Worm (Caenorhabditis elegans) whole organism, L2 larva: ENCODE results near the gene him-5.
A peak's percentile ranks its signal among the peaks of the same experiment; 100 is the strongest.

Experiments
- C34F6.9 ChIP-seq: fragments of 150-350 bp; optimal IDR thresholded peaks from 2 replicates; lab custom pipeline; 2014; ENCODE audit warnings: missing biosample characterization, missing genetic modification characterization
- F13H6.1 ChIP-seq: sonication (generic microtip); optimal IDR thresholded peaks from 2 replicates; lab custom pipeline; 2016; ENCODE audit warnings: missing genetic modification characterization, missing compliant biosample characterization
- Y55F3AM.14 ChIP-seq: fragments of 200-800 bp; sonication (Bioruptor generic); optimal IDR thresholded peaks from 2 replicates; lab custom pipeline; 2018; ENCODE audit warnings: mild to moderate bottlenecking, missing genetic modification characterization, missing compliant biosample characterization
- ZK546.5 ChIP-seq: sonication (generic microtip); optimal IDR thresholded peaks from 2 replicates; lab custom pipeline; 2017; ENCODE audit warnings: missing biosample characterization, missing genetic modification characterization
- alr-1 ChIP-seq: fragments of 150-350 bp; optimal IDR thresholded peaks from 2 replicates; lab custom pipeline; 2014; ENCODE audit warnings: missing biosample characterization, missing genetic modification characterization
- aly-2 ChIP-seq: fragments of 150-350 bp; optimal IDR thresholded peaks from 2 replicates; lab custom pipeline; 2014; ENCODE audit warnings: missing biosample characterization, missing genetic modification characterization
- ama-1 ChIP-seq: fragments of 150-350 bp; optimal IDR thresholded peaks from 2 replicates; lab custom pipeline; 2018; ENCODE audit warnings: inconsistent platforms
- blmp-1 ChIP-seq: sonication (generic microtip); optimal IDR thresholded peaks from 2 replicates; lab custom pipeline; 2017; ENCODE audit warnings: missing genetic modification characterization, mild to moderate bottlenecking, missing compliant biosample characterization, antibody characterized with exemption, moderate library complexity; ENCODE audit not compliant: insufficient read depth
- ceh-16 ChIP-seq: fragments of 150-350 bp; optimal IDR thresholded peaks from 2 replicates; lab custom pipeline; 2014; ENCODE audit warnings: missing biosample characterization, missing genetic modification characterization
- ceh-82 ChIP-seq: fragments of 150-350 bp; optimal IDR thresholded peaks from 2 replicates; lab custom pipeline; 2014; ENCODE audit warnings: missing biosample characterization, missing genetic modification characterization
- crh-2 ChIP-seq: sonication (generic microtip); optimal IDR thresholded peaks from 2 replicates; lab custom pipeline; 2017; ENCODE audit warnings: missing biosample characterization, missing genetic modification characterization
- dmd-4 ChIP-seq: sonication (generic microtip); optimal IDR thresholded peaks from 2 replicates; lab custom pipeline; 2017; ENCODE audit warnings: missing biosample characterization, missing genetic modification characterization
- egl-27 ChIP-seq: sonication (generic microtip); optimal IDR thresholded peaks from 3 replicates; lab custom pipeline; 2017; ENCODE audit warnings: missing biosample characterization, missing genetic modification reagents, missing genetic modification characterization
- elt-1 ChIP-seq: fragments of 150-350 bp; optimal IDR thresholded peaks from 2 replicates; lab custom pipeline; 2014; ENCODE audit warnings: missing biosample characterization, missing genetic modification characterization
- elt-3 ChIP-seq: sonication (generic microtip); optimal IDR thresholded peaks from 2 replicates; lab custom pipeline; 2017; ENCODE audit warnings: missing biosample characterization, missing genetic modification characterization
- fos-1 ChIP-seq: fragments of 150-350 bp; optimal IDR thresholded peaks from 2 replicates; lab custom pipeline; 2014; ENCODE audit warnings: missing biosample characterization, missing genetic modification characterization
- gmeb-1 ChIP-seq: fragments of 150-350 bp; optimal IDR thresholded peaks from 2 replicates; lab custom pipeline; 2014; ENCODE audit warnings: missing biosample characterization, missing genetic modification characterization
- lin-11 ChIP-seq: fragments of 150-350 bp; sonication (generic microtip); optimal IDR thresholded peaks from 2 replicates; lab custom pipeline; 2014; ENCODE audit warnings: missing biosample characterization, missing genetic modification characterization, inconsistent platforms, mixed read lengths
- lin-13 ChIP-seq: fragments of 150-350 bp; optimal IDR thresholded peaks from 2 replicates; lab custom pipeline; 2014; ENCODE audit warnings: missing biosample characterization, missing genetic modification reagents, missing genetic modification characterization
- lin-39 ChIP-seq: fragments of 150-350 bp; optimal IDR thresholded peaks from 2 replicates; lab custom pipeline; 2014; ENCODE audit warnings: missing biosample characterization, missing genetic modification reagents, missing genetic modification characterization
- lsy-2 ChIP-seq, 2 experiments: fragments of 150-350 bp in 1 of 2; sonication (generic microtip) in 1 of 2; optimal IDR thresholded peaks; 2 replicates each; lab custom pipeline; 2014 to 2017; ENCODE audit warnings: missing biosample characterization in 2 of 2, missing genetic modification characterization in 2 of 2
- mab-5 ChIP-seq: fragments of 150-350 bp; optimal IDR thresholded peaks from 2 replicates; lab custom pipeline; 2014; ENCODE audit warnings: missing biosample characterization, missing genetic modification characterization
- mbf-1 ChIP-seq: sonication (generic microtip); optimal IDR thresholded peaks from 2 replicates; lab custom pipeline; 2017; ENCODE audit warnings: missing biosample characterization, missing genetic modification characterization
- mdl-1 ChIP-seq, 2 experiments: fragments of 150-350 bp in 1 of 2; sonication (generic microtip) in 1 of 2; optimal IDR thresholded peaks; 2 replicates each; lab custom pipeline; 2017; ENCODE audit warnings: missing biosample characterization in 2 of 2, missing genetic modification characterization in 2 of 2
- nhr-10 ChIP-seq: sonication (generic microtip); optimal IDR thresholded peaks from 2 replicates; lab custom pipeline; 2017; ENCODE audit warnings: missing biosample characterization, missing genetic modification characterization
- nhr-11 ChIP-seq: fragments of 150-350 bp; optimal IDR thresholded peaks from 2 replicates; lab custom pipeline; 2014; ENCODE audit warnings: missing biosample characterization, missing genetic modification characterization
- nhr-12 ChIP-seq: fragments of 150-350 bp; optimal IDR thresholded peaks from 2 replicates; lab custom pipeline; 2014; ENCODE audit warnings: missing biosample characterization, missing genetic modification characterization
- nhr-129 ChIP-seq: fragments of 150-350 bp; optimal IDR thresholded peaks from 2 replicates; lab custom pipeline; 2014; ENCODE audit warnings: missing biosample characterization, missing genetic modification characterization
- nhr-21 ChIP-seq: fragments of 150-350 bp; optimal IDR thresholded peaks from 2 replicates; lab custom pipeline; 2014; ENCODE audit warnings: missing biosample characterization, missing genetic modification characterization
- nhr-23 ChIP-seq: fragments of 150-350 bp; optimal IDR thresholded peaks from 2 replicates; lab custom pipeline; 2014; ENCODE audit warnings: missing biosample characterization, missing genetic modification reagents, missing genetic modification characterization
- nhr-237 ChIP-seq: fragments of 150-350 bp; optimal IDR thresholded peaks from 2 replicates; lab custom pipeline; 2014; ENCODE audit warnings: missing biosample characterization, missing genetic modification characterization
- nhr-25 ChIP-seq: fragments of 150-350 bp; sonication (generic microtip); optimal IDR thresholded peaks from 3 replicates; lab custom pipeline; 2014; ENCODE audit warnings: missing biosample characterization, missing genetic modification characterization
- nhr-6 ChIP-seq: fragments of 150-350 bp; optimal IDR thresholded peaks from 2 replicates; lab custom pipeline; 2014; ENCODE audit warnings: missing biosample characterization, missing genetic modification characterization
- peb-1 ChIP-seq: fragments of 150-350 bp; optimal IDR thresholded peaks from 2 replicates; lab custom pipeline; 2014; ENCODE audit warnings: missing biosample characterization, missing genetic modification characterization
- sem-4 ChIP-seq: fragments of 150-350 bp; optimal IDR thresholded peaks from 2 replicates; lab custom pipeline; 2014; ENCODE audit warnings: missing biosample characterization, missing genetic modification reagents, missing genetic modification characterization
- skn-1 ChIP-seq: sonication (generic microtip); optimal IDR thresholded peaks from 2 replicates; lab custom pipeline; 2017; ENCODE audit warnings: missing biosample characterization, missing genetic modification characterization
- sma-3 ChIP-seq: sonication (generic microtip); optimal IDR thresholded peaks from 2 replicates; lab custom pipeline; 2016; ENCODE audit warnings: missing genetic modification reagents, missing genetic modification characterization, missing compliant biosample characterization
- sma-9 ChIP-seq, 2 experiments: fragments of 150-350 bp in 1 of 2; sonication (generic microtip) in 1 of 2; optimal IDR thresholded peaks; 2 replicates each; lab custom pipeline; 2014 to 2016; ENCODE audit warnings: missing genetic modification characterization in 2 of 2, mild to moderate bottlenecking in 1 of 2, missing biosample characterization in 1 of 2, missing compliant biosample characterization in 1 of 2, missing genetic modification reagents in 1 of 2, moderate library complexity in 1 of 2
- snpc-4 ChIP-seq: fragments of 150-350 bp; optimal IDR thresholded peaks from 2 replicates; lab custom pipeline; 2014; ENCODE audit warnings: missing biosample characterization, missing genetic modification characterization
- unc-39 ChIP-seq: fragments of 150-350 bp; optimal IDR thresholded peaks from 2 replicates; lab custom pipeline; 2014; ENCODE audit warnings: missing biosample characterization, missing genetic modification characterization
- unc-55 ChIP-seq: fragments of 150-350 bp; sonication (generic microtip); optimal IDR thresholded peaks from 3 replicates; lab custom pipeline; 2014; ENCODE audit warnings: missing biosample characterization, missing genetic modification reagents, missing genetic modification characterization
- unc-62 ChIP-seq: fragments of 150-350 bp; optimal IDR thresholded peaks from 2 replicates; lab custom pipeline; 2014; ENCODE audit warnings: missing biosample characterization, missing genetic modification reagents, missing genetic modification characterization
- zag-1 ChIP-seq: fragments of 150-350 bp; optimal IDR thresholded peaks from 2 replicates; lab custom pipeline; 2014; ENCODE audit warnings: missing biosample characterization, missing genetic modification characterization
- ztf-1 ChIP-seq: fragments of 200-800 bp; sonication (Bioruptor generic); conservative IDR thresholded peaks from 2 replicates; pipeline ENCODE4 v1.3.6; 2022; ENCODE audit warnings: missing genetic modification characterization, missing compliant biosample characterization
- ztf-11 ChIP-seq: sonication (generic microtip); optimal IDR thresholded peaks from 2 replicates; lab custom pipeline; 2017; ENCODE audit warnings: missing biosample characterization, missing genetic modification characterization
- ztf-4 ChIP-seq: fragments of 150-350 bp; optimal IDR thresholded peaks from 2 replicates; lab custom pipeline; 2014; ENCODE audit warnings: missing biosample characterization, missing genetic modification characterization

The him-5 gene

ce11 chrV:14085589-14085988 is 4.6 kb upstream of the him-5 start, which contains the start of gene D1086.18:
TSS of gene D1086.18 (plus strand) at chrV:14085889.
- TF ChIP-seq dmd-4, result no peak
- no peak for TF ChIP-seq aly-2 (tag; lab: Kevin White, UChicago)
- TF ChIP-seq mab-5, result no peak
- no peak for TF ChIP-seq fos-1 (tag; lab: Kevin White, UChicago)
- TF ChIP-seq ztf-11 (tag; lab: Kevin White, UChicago), result no peak
- TF ChIP-seq ztf-4 (tag; lab: Kevin White, UChicago), result no peak
- TF ChIP-seq snpc-4, result no peak
- no peak for TF ChIP-seq C34F6.9
- no peak for TF ChIP-seq egl-27 (tag; lab: Kevin White, UChicago)
- no peak for TF ChIP-seq nhr-11 (tag; lab: Kevin White, UChicago)
- TF ChIP-seq nhr-237, result no peak
- no peak for TF ChIP-seq elt-3 (tag; lab: Kevin White, UChicago)
- TF ChIP-seq lin-39 (tag; lab: Kevin White, UChicago), result no peak
- no peak for TF ChIP-seq unc-39 (tag; lab: Kevin White, UChicago)
- TF ChIP-seq unc-62 (GFP tag; lab: Kevin White, UChicago), result no peak
- no peak for TF ChIP-seq lin-13 (GFP tag; lab: Kevin White, UChicago)
- TF ChIP-seq, all 48 proteins: peak for 0

- TF ChIP-seq ztf-1 (GFP tag; lab: Robert Waterston, UW) (no peak), peb-1 (tag; lab: Kevin White, UChicago) (no peak), ceh-16 (tag; lab: Kevin White, UChicago) (no peak), lsy-2 (tag; optimal IDR thresholded peaks at IDR 0.05; lab: Kevin White, UChicago) (no peak), elt-1 (tag; lab: Kevin White, UChicago) (no peak), mab-5 (no peak), nhr-6 (no peak), mdl-1 (tag; optimal IDR thresholded peaks at IDR 0.05; lab: Kevin White, UChicago) (no peak), blmp-1 (no peak), zag-1 (tag; lab: Kevin White, UChicago) (no peak), gmeb-1 (no peak), lin-13 (GFP tag; lab: Kevin White, UChicago) (no peak), C34F6.9 (no peak), unc-55 (GFP tag; lab: Kevin White, UChicago) (no peak), aly-2 (tag; lab: Kevin White, UChicago) (no peak), elt-3 (tag; lab: Kevin White, UChicago) (no peak), nhr-11 (tag; lab: Kevin White, UChicago) (no peak)
- TF ChIP-seq, all 48 proteins: peak for 0
Measured at ce11 chrV:14088051-14088450, 2.2 kb upstream of the him-5 start, which contains the start of gene D1086.19. TSS of gene D1086.19 (plus strand) at chrV:14088351.

ce11 chrV:14092403-14092802 is 2.2 kb downstream of the him-5 start, which contains the start of gene D1086.3:
TSS of gene D1086.3 (plus strand) at chrV:14092792.
- 0 out of 2 replicates have a peak, but pooled peaks have one; percentile 30 for TF ChIP-seq ztf-1 (GFP tag; lab: Robert Waterston, UW)
- TF ChIP-seq ceh-16 (tag; lab: Kevin White, UChicago), result no peak
- TF ChIP-seq unc-39 (tag; lab: Kevin White, UChicago), result no peak
- TF ChIP-seq gmeb-1, result no peak
- TF ChIP-seq egl-27 (tag; lab: Kevin White, UChicago), result no peak
- TF ChIP-seq ceh-82, result no peak
- TF ChIP-seq F13H6.1, result no peak
- TF ChIP-seq snpc-4, result peak; percentile 97
- no peak for TF ChIP-seq nhr-12 (tag; lab: Kevin White, UChicago)
- TF ChIP-seq elt-3 (tag; lab: Kevin White, UChicago), result no peak
- no peak for TF ChIP-seq Y55F3AM.14
- TF ChIP-seq alr-1 (tag; lab: Kevin White, UChicago), result no peak
- no peak for TF ChIP-seq unc-62 (GFP tag; lab: Kevin White, UChicago)
- no peak for TF ChIP-seq ztf-11 (tag; lab: Kevin White, UChicago)
- TF ChIP-seq blmp-1, result no peak
- TF ChIP-seq C34F6.9, result peak; percentile 5
- TF ChIP-seq nhr-10 (tag; lab: Kevin White, UChicago), result no peak
- peak; percentile 8 for TF ChIP-seq lin-13 (GFP tag; lab: Kevin White, UChicago)
- TF ChIP-seq nhr-23, result no peak
- no peak for TF ChIP-seq ZK546.5 (tag; lab: Kevin White, UChicago)
- TF ChIP-seq nhr-237, result no peak
- TF ChIP-seq crh-2, result no peak
- TF ChIP-seq sem-4, result no peak
- TF ChIP-seq nhr-25 (tag; lab: Kevin White, UChicago), result no peak
- peak; percentile 40 for TF ChIP-seq sma-9 (GFP tag; optimal IDR thresholded peaks at IDR 0.05; lab: Kevin White, UChicago)
- no peak for TF ChIP-seq sma-9 (tag; optimal IDR thresholded peaks at IDR 0.05; lab: Kevin White, UChicago)
- peak; percentile 35 for TF ChIP-seq sma-3
- TF ChIP-seq lin-11 (tag; lab: Kevin White, UChicago), result no peak
- no peak for TF ChIP-seq nhr-6
- TF ChIP-seq ama-1, result peak; percentile 91
- no peak for TF ChIP-seq lin-39 (tag; lab: Kevin White, UChicago)
- no peak for TF ChIP-seq mab-5
- no peak for TF ChIP-seq nhr-11 (tag; lab: Kevin White, UChicago)
- peak in 1 of 2 experiments; percentile 44 for TF ChIP-seq lsy-2 (tag; optimal IDR thresholded peaks at IDR 0.05; lab: Kevin White, UChicago)
- peak; percentile 30 for TF ChIP-seq nhr-129 (tag; lab: Kevin White, UChicago)
- TF ChIP-seq unc-55 (GFP tag; lab: Kevin White, UChicago), result no peak
- TF ChIP-seq zag-1 (tag; lab: Kevin White, UChicago), result no peak
- TF ChIP-seq nhr-21, result peak; percentile 39
- TF ChIP-seq mbf-1 (tag; lab: Kevin White, UChicago), result no peak
- TF ChIP-seq elt-1 (tag; lab: Kevin White, UChicago), result no peak
- no peak for TF ChIP-seq skn-1
